Fruit fly (Drosophila melanogaster): ENCODE measurements around the gene CG17258.

Gene CG17258

dm6 chr2L:3039774-3040173 is 4.6 kb upstream of the CG17258 start, which contains the start of the genes cnir and CG17221 (continued):
- TF ChIP-seq Oli (tag; optimal IDR thresholded peaks at IDR 0.05) (peak; percentile 47), Dref (GFP tag; IDR thresholded peaks at IDR 0.05) (peak; percentile 56), CG3281 (GFP tag; optimal IDR thresholded peaks at IDR 0.05) (peak; percentile 68), CG2120 (GFP tag; optimal IDR thresholded peaks at IDR 0.05) (peak; percentile 87), CG11504 (tag; optimal IDR thresholded peaks at IDR 0.05) (peak; percentile 68), gro (GFP tag; optimal IDR thresholded peaks at IDR 0.05) (peak; percentile 74), h (optimal IDR thresholded peaks at IDR 0.05) (no peak), Dll (GFP tag; IDR thresholded peaks at IDR 0.05; ENCODE audit: partially characterized antibody) (peak; percentile 72), ap (GFP tag; IDR thresholded peaks at IDR 0.05) (no peak), lab (GFP tag; optimal IDR thresholded peaks at IDR 0.05) (peak; percentile 77), disco-r (GFP tag; optimal IDR thresholded peaks at IDR 0.05) (peak; percentile 71), slou (GFP tag; optimal IDR thresholded peaks at IDR 0.05) (peak; percentile 53), vfl (GFP tag; optimal IDR thresholded peaks at IDR 0.05) (peak; percentile 55), CG17912 (GFP tag; optimal IDR thresholded peaks at IDR 0.05) (peak; percentile 1), CG4617 (GFP tag; optimal IDR thresholded peaks at IDR 0.05; ENCODE audit: borderline replicate concordance) (peak; percentile 88), B-H2 (GFP tag; optimal IDR thresholded peaks at IDR 0.05) (peak; percentile 88), CG11247 (GFP tag; IDR thresholded peaks at IDR 0.05) (no peak), Rfx (GFP tag; IDR thresholded peaks at IDR 0.05) (peak; percentile 68), CG13624 (GFP tag; optimal IDR thresholded peaks at IDR 0.05) (peak; percentile 85), ci (GFP tag; IDR thresholded peaks at IDR 0.05) (no peak), HLH54F (GFP tag; optimal IDR thresholded peaks at IDR 0.05) (peak; percentile 76), salm (tag; optimal IDR thresholded peaks at IDR 0.05) (peak; percentile 9), Blimp-1 (GFP tag; optimal IDR thresholded peaks at IDR 0.05) (peak; percentile 46), fru (optimal IDR thresholded peaks at IDR 0.05) (no peak), CG13775 (GFP tag; optimal IDR thresholded peaks at IDR 0.05) (peak; percentile 58), Bgb (GFP tag; IDR thresholded peaks at IDR 0.05; ENCODE audit: partially characterized antibody) (peak; percentile 38; the same call in 1 of the 2 replicates), CG7928 (GFP tag; optimal IDR thresholded peaks at IDR 0.05) (peak; percentile 73), mirr (GFP tag; optimal IDR thresholded peaks at IDR 0.05) (peak; percentile 56), Scr (GFP tag; IDR thresholded peaks at IDR 0.05; ENCODE audit: partially characterized antibody) (peak; percentile 54), CG8924 (tag; optimal IDR thresholded peaks at IDR 0.05) (peak; percentile 61), CG31388 (GFP tag; optimal IDR thresholded peaks at IDR 0.05) (peak; percentile 25), gem (tag; optimal IDR thresholded peaks at IDR 0.05) (peak; percentile 73), Oaz (GFP tag; IDR thresholded peaks at IDR 0.05) (no peak), CG31441 (GFP tag; IDR thresholded peaks at IDR 0.05) (peak; percentile 53), ab (GFP tag; optimal IDR thresholded peaks at IDR 0.05) (no peak), nmo (GFP tag; optimal IDR thresholded peaks at IDR 0.05) (peak; percentile 75), ttk (GFP tag; IDR thresholded peaks at IDR 0.05) (peak; percentile 69; the same call in 1 of the 2 replicates), ara (GFP tag; IDR thresholded peaks at IDR 0.05) (0 out of 2 replicates have a peak, but pooled peaks have one; percentile 12), CG6272 (GFP tag; IDR thresholded peaks at IDR 0.05) (peak; percentile 17; the same call in 1 of the 2 replicates), CG33213 (GFP tag; optimal IDR thresholded peaks at IDR 0.05) (peak; percentile 76), CG13894 (tag; optimal IDR thresholded peaks at IDR 0.05) (peak; percentile 66), wor (GFP tag; IDR thresholded peaks at IDR 0.05) (no peak), CoRest (tag; optimal IDR thresholded peaks at IDR 0.05) (peak; percentile 74), H2.0 (GFP tag; IDR thresholded peaks at IDR 0.05) (peak; percentile 43; the same call in 1 of the 2 replicates), sug (tag; optimal IDR thresholded peaks at IDR 0.05) (peak; percentile 78), nerfin-1 (tag; optimal IDR thresholded peaks at IDR 0.05) (peak; percentile 58), HmgZ (tag; optimal IDR thresholded peaks at IDR 0.05) (peak; percentile 71), zen (tag; optimal IDR thresholded peaks at IDR 0.05) (peak; percentile 78), schlank (tag; optimal IDR thresholded peaks at IDR 0.05) (peak; percentile 31), otp (GFP tag; IDR thresholded peaks at IDR 0.05) (peak; percentile 28; the same call in 1 of the 3 replicates), CG14710 (tag; optimal IDR thresholded peaks at IDR 0.05) (peak; percentile 78)
